Fruit fly (Drosophila melanogaster) whole organism, adult: Measurements from ENCODE around the gene CG10993.

Experiments
- CG12768 ChIP-seq: fragments of 200-800 bp; sonication (Bioruptor generic); optimal IDR thresholded peaks from 2 replicates; lab custom pipeline; 2017; ENCODE audit warnings: missing biosample characterization, missing genetic modification characterization, mild to moderate bottlenecking, moderate library complexity, missing genetic modification reagents
- CG14711 ChIP-seq: fragments of 200-800 bp; sonication (Bioruptor generic); optimal IDR thresholded peaks from 2 replicates; lab custom pipeline; 2018; ENCODE audit warnings: missing biosample characterization, mild to moderate bottlenecking, missing genetic modification characterization, moderate library complexity
- bab1 ChIP-seq: fragments of 200-800 bp; sonication (Bioruptor generic); optimal IDR thresholded peaks from 3 replicates; lab custom pipeline; 2019; ENCODE audit warnings: missing biosample characterization, mild to moderate bottlenecking, missing genetic modification characterization, moderate library complexity
- kay ChIP-seq: fragments of 200-800 bp; sonication (Bioruptor generic); peaks from one replicate; lab custom pipeline; 2016; ENCODE audit warnings: missing biosample characterization, missing genetic modification characterization, borderline replicate concordance
- pad ChIP-seq: fragments of 200-800 bp; sonication (Bioruptor generic); optimal IDR thresholded peaks from 3 replicates; lab custom pipeline; 2017; ENCODE audit warnings: missing biosample characterization, missing genetic modification characterization, mild to moderate bottlenecking, moderate library complexity, missing genetic modification reagents
- toe ChIP-seq: fragments of 200-800 bp; sonication (Bioruptor generic); optimal IDR thresholded peaks from 2 replicates; lab custom pipeline; 2016; ENCODE audit warnings: missing biosample characterization, missing genetic modification characterization

dm6 chrX:13787282-13787850, 3.5 kb downstream of the CG10993 start:
- TF ChIP-seq CG12768 (GFP tag; lab: Kevin White, UChicago), result no peak
- no peak for TF ChIP-seq bab1
- TF ChIP-seq toe (GFP tag; lab: Kevin White, UChicago), result no peak
- no peak for TF ChIP-seq pad (GFP tag; lab: Kevin White, UChicago)
- TF ChIP-seq CG14711 (tag; lab: Kevin White, UChicago), result no peak
- no peak for TF ChIP-seq kay (GFP tag; lab: Kevin White, UChicago)
